Worm (Caenorhabditis elegans) whole organism, L1 larva: Measurements from ENCODE around the gene F32D1.3.

Experiments used
- nhr-47 ChIP-seq: sonication (generic microtip); optimal IDR thresholded peaks from 2 replicates; lab custom pipeline; 2016; ENCODE audit warnings: mild to moderate bottlenecking, missing genetic modification characterization, moderate library complexity, missing compliant biosample characterization
- nhr-77 ChIP-seq: fragments of 150-350 bp; optimal IDR thresholded peaks from 2 replicates; lab custom pipeline; 2014; ENCODE audit warnings: missing biosample characterization, missing genetic modification characterization
- nhr-90 ChIP-seq: sonication (generic microtip); optimal IDR thresholded peaks from 2 replicates; lab custom pipeline; 2016; ENCODE audit warnings: mild to moderate bottlenecking, missing genetic modification characterization, missing compliant biosample characterization; ENCODE audit not compliant: poor library complexity
- snpc-4 ChIP-seq: fragments of 150-350 bp; optimal IDR thresholded peaks from 2 replicates; lab custom pipeline; 2014; ENCODE audit warnings: missing biosample characterization, missing genetic modification characterization
- unc-130 ChIP-seq: fragments of 150-350 bp; optimal IDR thresholded peaks from 2 replicates; lab custom pipeline; 2017; ENCODE audit warnings: missing biosample characterization, missing genetic modification characterization, inconsistent platforms
- ztf-11 ChIP-seq, 2 experiments: sonication (generic microtip); optimal IDR thresholded peaks; 2 replicates each; lab custom pipeline; 2016 to 2017; ENCODE audit warnings: missing genetic modification characterization in 2 of 2, missing biosample characterization in 1 of 2, missing compliant biosample characterization in 1 of 2
- ztf-4 ChIP-seq: fragments of 150-350 bp; optimal IDR thresholded peaks from 2 replicates; lab custom pipeline; 2014; ENCODE audit warnings: missing biosample characterization, missing genetic modification characterization

DNA sequence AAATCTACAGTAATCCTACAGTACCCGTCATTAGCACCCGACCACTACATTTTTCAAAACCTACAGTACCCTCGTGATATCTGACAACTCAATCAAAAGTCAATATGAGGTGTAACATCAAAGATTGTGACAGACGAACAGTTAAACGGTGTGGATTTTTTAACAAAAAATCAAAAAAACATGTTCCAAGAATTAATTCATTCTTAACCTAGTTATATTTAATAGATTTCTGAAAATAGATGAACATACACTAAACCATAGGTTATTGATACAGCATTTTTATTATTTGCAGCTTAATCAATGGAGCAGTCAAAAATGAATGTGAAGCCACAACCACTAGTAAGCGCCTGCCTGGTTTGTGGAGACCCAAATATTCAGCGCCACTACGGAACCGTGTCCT is 46.1 kb upstream of the F32D1.3 start, which contains the start of gene nhr-118:
- no peak for TF ChIP-seq nhr-77
- no peak for TF ChIP-seq snpc-4
- no peak for TF ChIP-seq nhr-90 (tag; lab: Kevin White, UChicago)
- no peak for TF ChIP-seq nhr-47 (tag; lab: Kevin White, UChicago)
- no peak for TF ChIP-seq ztf-4 (tag; lab: Kevin White, UChicago)
- TF ChIP-seq ztf-11 (tag; optimal IDR thresholded peaks at IDR 0.05; lab: Kevin White, UChicago), result no peak
- TF ChIP-seq unc-130 (tag; lab: Kevin White, UChicago), result no peak
